Worm (Caenorhabditis elegans) whole organism, L1 larva: ENCODE data around the gene T09A5.15.

Experiments used
- alr-1 ChIP-seq: fragments of 200-800 bp; sonication (Bioruptor generic); optimal IDR thresholded peaks from 2 replicates; lab custom pipeline; 2018; ENCODE audit warnings: borderline replicate concordance, mild to moderate bottlenecking, missing genetic modification characterization, missing compliant biosample characterization
- ama-1 ChIP-seq: fragments of 150-350 bp; optimal IDR thresholded peaks from 2 replicates; lab custom pipeline; 2014
- blmp-1 ChIP-seq: fragments of 150-350 bp; optimal IDR thresholded peaks from 2 replicates; lab custom pipeline; 2014; ENCODE audit warnings: missing biosample characterization, missing genetic modification characterization
- elt-2 ChIP-seq: sonication (generic microtip); optimal IDR thresholded peaks from 2 replicates; lab custom pipeline; 2016; ENCODE audit warnings: missing genetic modification characterization, mild to moderate bottlenecking, inconsistent platforms, missing compliant biosample characterization, missing genetic modification reagents
- hlh-17 ChIP-seq: fragments of 200-800 bp; sonication (Bioruptor generic); optimal IDR thresholded peaks from 2 replicates; lab custom pipeline; 2018; ENCODE audit warnings: missing genetic modification characterization, mild to moderate bottlenecking, missing compliant biosample characterization, moderate library complexity, borderline replicate concordance
- lin-15B ChIP-seq: fragments of 150-350 bp; sonication (generic microtip); optimal IDR thresholded peaks from 3 replicates; lab custom pipeline; 2014; ENCODE audit warnings: missing biosample characterization, missing genetic modification characterization
- nhr-90 ChIP-seq: sonication (generic microtip); optimal IDR thresholded peaks from 2 replicates; lab custom pipeline; 2016; ENCODE audit warnings: mild to moderate bottlenecking, missing genetic modification characterization, missing compliant biosample characterization; ENCODE audit not compliant: poor library complexity
- sptf-1 ChIP-seq: fragments of 150-350 bp; optimal IDR thresholded peaks from 2 replicates; lab custom pipeline; 2014; ENCODE audit warnings: missing biosample characterization, missing genetic modification characterization
- unc-98 ChIP-seq: fragments of 200-800 bp; sonication (Bioruptor generic); IDR thresholded peaks from 2 replicates; pipeline ENCODE4 v1.3.6; 2022; ENCODE audit warnings: missing genetic modification characterization, missing compliant biosample characterization

ce11 chrII:7854942-7855341, 2.8 kb upstream of the T09A5.15 start, which contains the start of gene mdt-10:
- TF ChIP-seq alr-1 (tag; lab: Kevin White, UChicago) (no peak), sptf-1 (tag; lab: Kevin White, UChicago) (no peak), elt-2 (tag; lab: Kevin White, UChicago) (no peak), blmp-1 (no peak), unc-98 (GFP tag; lab: Robert Waterston, UW) (no peak), ama-1 (no peak), nhr-90 (no peak), hlh-17 (GFP tag; lab: Kevin White, UChicago) (no peak), lin-15B (tag; lab: Kevin White, UChicago) (no peak)
